Fruit fly (Drosophila melanogaster) whole organism, embryonic: ENCODE data around the gene Spec2.

Source experiments
- Atf-2 ChIP-seq: fragments of 200-800 bp; sonication (Bioruptor generic); optimal IDR thresholded peaks from 2 replicates; lab custom pipeline; 2016; ENCODE audit warnings: missing biosample characterization, missing genetic modification characterization
- BEAF-32 ChIP-seq: fragments of 200-800 bp; sonication (Bioruptor generic); optimal IDR thresholded peaks from 3 replicates; lab custom pipeline; 2017; ENCODE audit warnings: missing biosample characterization, missing genetic modification characterization, mild to moderate bottlenecking, moderate library complexity, missing genetic modification reagents
- Blimp-1 ChIP-seq: fragments of 200-800 bp; sonication (Bioruptor generic); optimal IDR thresholded peaks from 3 replicates; lab custom pipeline; 2018; ENCODE audit warnings: missing biosample characterization, missing genetic modification characterization, mild to moderate bottlenecking, moderate library complexity, missing genetic modification reagents
- BtbVII ChIP-seq: fragments of 200-800 bp; sonication (Bioruptor generic); optimal IDR thresholded peaks from 3 replicates; lab custom pipeline; 2017; ENCODE audit warnings: missing biosample characterization, mild to moderate bottlenecking, missing genetic modification characterization
- CG11398 ChIP-seq: fragments of 200-800 bp; sonication (Bioruptor generic); optimal IDR thresholded peaks from 2 replicates; lab custom pipeline; 2016; ENCODE audit warnings: missing biosample characterization, missing genetic modification characterization
- CG11560 ChIP-seq: fragments of 200-800 bp; sonication (Bioruptor generic); IDR thresholded peaks from 3 replicates; pipeline ENCODE4 v1.3.6; 2022; ENCODE audit warnings: missing biosample characterization, missing genetic modification characterization
- CG12155 ChIP-seq: fragments of 200-800 bp; sonication (Bioruptor generic); optimal IDR thresholded peaks from 3 replicates; lab custom pipeline; 2016; ENCODE audit warnings: missing biosample characterization, missing genetic modification characterization
- CG12236 ChIP-seq: fragments of 200-800 bp; sonication (Bioruptor generic); optimal IDR thresholded peaks from 2 replicates; lab custom pipeline; 2016; ENCODE audit warnings: missing biosample characterization, missing genetic modification characterization
- CG13123 ChIP-seq: fragments of 200-800 bp; sonication (Bioruptor generic); optimal IDR thresholded peaks from 2 replicates; lab custom pipeline; 2016; ENCODE audit warnings: missing biosample characterization, missing genetic modification characterization
- CG13287 ChIP-seq: fragments of 200-800 bp; sonication (Bioruptor generic); IDR thresholded peaks from 2 replicates; pipeline ENCODE4 v1.3.6; 2022; ENCODE audit warnings: missing biosample characterization, missing genetic modification characterization; ENCODE audit not compliant: partially characterized antibody
- CG14965 ChIP-seq: fragments of 200-800 bp; sonication (Bioruptor generic); optimal IDR thresholded peaks from 2 replicates; lab custom pipeline; 2016; ENCODE audit warnings: missing biosample characterization, missing genetic modification characterization, borderline replicate concordance
- CG15269 ChIP-seq: fragments of 200-800 bp; sonication (Bioruptor generic); optimal IDR thresholded peaks from 2 replicates; lab custom pipeline; 2018; ENCODE audit warnings: missing biosample characterization, mild to moderate bottlenecking, missing genetic modification characterization, moderate library complexity
- CG15601 ChIP-seq: fragments of 200-800 bp; sonication (Bioruptor generic); optimal IDR thresholded peaks from 3 replicates; lab custom pipeline; 2019; ENCODE audit warnings: missing biosample characterization, mild to moderate bottlenecking, missing genetic modification characterization, moderate library complexity
- CG17359 ChIP-seq: fragments of 200-800 bp; sonication (Bioruptor generic); optimal IDR thresholded peaks from 3 replicates; lab custom pipeline; 2018; ENCODE audit warnings: missing biosample characterization, mild to moderate bottlenecking, missing genetic modification characterization, moderate library complexity
- CG17612 ChIP-seq: fragments of 200-800 bp; sonication (Bioruptor generic); IDR thresholded peaks from 2 replicates; pipeline ENCODE4 v1.3.6; 2022; ENCODE audit warnings: missing biosample characterization, missing genetic modification characterization
- CG18599 ChIP-seq: fragments of 200-800 bp; sonication (Bioruptor generic); optimal IDR thresholded peaks from 3 replicates; lab custom pipeline; 2017; ENCODE audit warnings: missing biosample characterization, missing genetic modification characterization, mild to moderate bottlenecking, moderate library complexity, missing genetic modification reagents
- CG42726 ChIP-seq: fragments of 200-800 bp; sonication (Bioruptor generic); IDR thresholded peaks from 2 replicates; pipeline ENCODE4 v1.3.6; 2022; ENCODE audit warnings: missing biosample characterization, missing genetic modification characterization; ENCODE audit not compliant: partially characterized antibody
- CG4360 ChIP-seq: fragments of 200-800 bp; sonication (Bioruptor generic); IDR thresholded peaks from 2 replicates; pipeline ENCODE4 v1.3.6; 2022; ENCODE audit warnings: missing biosample characterization, missing genetic modification characterization
- CG5953 ChIP-seq: fragments of 200-800 bp; sonication (Bioruptor generic); IDR thresholded peaks from 2 replicates; pipeline ENCODE4 v1.3.6; 2022; ENCODE audit warnings: missing biosample characterization, missing genetic modification characterization
- CG8388 ChIP-seq: fragments of 200-800 bp; sonication (Bioruptor generic); optimal IDR thresholded peaks from 2 replicates; lab custom pipeline; 2019; ENCODE audit warnings: missing biosample characterization, mild to moderate bottlenecking, missing genetic modification characterization, moderate library complexity
- CG8924 ChIP-seq: fragments of 200-800 bp; optimal IDR thresholded peaks from 3 replicates; lab custom pipeline; 2019; ENCODE audit warnings: missing biosample characterization, mild to moderate bottlenecking, missing genetic modification characterization, moderate library complexity
- Camta ChIP-seq: fragments of 200-800 bp; sonication (Bioruptor generic); optimal IDR thresholded peaks from 2 replicates; lab custom pipeline; 2016; ENCODE audit warnings: missing biosample characterization, missing genetic modification characterization
- CrebB ChIP-seq: fragments of 200-800 bp; sonication (Bioruptor generic); optimal IDR thresholded peaks from 3 replicates; lab custom pipeline; 2018; ENCODE audit warnings: missing biosample characterization, mild to moderate bottlenecking, missing genetic modification characterization
- D19B ChIP-seq: fragments of 200-800 bp; sonication (Bioruptor generic); optimal IDR thresholded peaks from 2 replicates; lab custom pipeline; 2017; ENCODE audit warnings: missing biosample characterization, mild to moderate bottlenecking, missing genetic modification characterization
- Fer2 ChIP-seq: fragments of 200-800 bp; sonication (Bioruptor generic); optimal IDR thresholded peaks from 2 replicates; lab custom pipeline; 2018; ENCODE audit warnings: missing biosample characterization, mild to moderate bottlenecking, missing genetic modification characterization, moderate library complexity
- GATAe ChIP-seq: fragments of 200-800 bp; sonication (Bioruptor generic); conservative IDR thresholded peaks from 2 replicates; pipeline ENCODE4 v1.3.6; 2022; ENCODE audit warnings: missing biosample characterization, missing genetic modification characterization
- Gsc ChIP-seq: fragments of 200-800 bp; sonication (Bioruptor generic); IDR thresholded peaks from 2 replicates; pipeline ENCODE4 v1.3.6; 2022; ENCODE audit warnings: missing biosample characterization, missing genetic modification characterization
- H2.0 ChIP-seq: fragments of 200-800 bp; sonication (Bioruptor generic); IDR thresholded peaks from 2 replicates; pipeline ENCODE4 v1.3.6; 2022; ENCODE audit warnings: missing biosample characterization, missing genetic modification characterization
- HmgD ChIP-seq: fragments of 200-800 bp; sonication (Bioruptor generic); optimal IDR thresholded peaks from 3 replicates; lab custom pipeline; 2016; ENCODE audit warnings: missing biosample characterization, missing genetic modification characterization
- Hr51 ChIP-seq, 2 experiments: fragments of 200-800 bp; sonication (Bioruptor generic); optimal IDR thresholded peaks; 2 replicates in 1 of 2; 3 replicates in 1 of 2; lab custom pipeline; 2016 to 2018; ENCODE audit warnings: missing biosample characterization in 2 of 2, missing genetic modification characterization in 2 of 2, mild to moderate bottlenecking in 1 of 2, moderate library complexity in 1 of 2
- Jarid2 ChIP-seq: fragments of 200-800 bp; sonication (Bioruptor generic); optimal IDR thresholded peaks from 3 replicates; lab custom pipeline; 2017; ENCODE audit warnings: mild to moderate bottlenecking, missing biosample characterization, missing genetic modification reagents, missing genetic modification characterization
- Kr ChIP-seq: fragments of 200-800 bp; sonication (Bioruptor generic); optimal IDR thresholded peaks from 2 replicates; lab custom pipeline; 2017; ENCODE audit warnings: missing biosample characterization, mild to moderate bottlenecking, missing genetic modification characterization
- Lpt ChIP-seq: fragments of >200 bp; optimal IDR thresholded peaks from 2 replicates; lab custom pipeline; 2018; ENCODE audit warnings: missing biosample characterization, missing genetic modification characterization
- Mrtf ChIP-seq: fragments of 200-800 bp; sonication (Bioruptor generic); IDR thresholded peaks from 3 replicates; pipeline ENCODE4 v1.3.6; 2022; ENCODE audit warnings: missing biosample characterization, missing genetic modification characterization
- Myb ChIP-seq: fragments of 200-800 bp; sonication (Bioruptor generic); optimal IDR thresholded peaks from 2 replicates; lab custom pipeline; 2016; ENCODE audit warnings: missing biosample characterization, missing genetic modification characterization
- Six4 ChIP-seq: fragments of 200-800 bp; sonication (Bioruptor generic); optimal IDR thresholded peaks from 2 replicates; lab custom pipeline; 2016; ENCODE audit warnings: missing biosample characterization, missing genetic modification characterization
- bowl ChIP-seq: fragments of 200-800 bp; sonication (Bioruptor generic); IDR thresholded peaks from 2 replicates; pipeline ENCODE4 v1.3.6; 2022; ENCODE audit warnings: missing biosample characterization, missing genetic modification characterization
- btn ChIP-seq: fragments of 200-800 bp; sonication (Bioruptor generic); optimal IDR thresholded peaks from 2 replicates; lab custom pipeline; 2016; ENCODE audit warnings: missing biosample characterization, missing genetic modification characterization
- cad ChIP-seq: fragments of >200 bp; optimal IDR thresholded peaks from 2 replicates; lab custom pipeline; 2017; ENCODE audit warnings: missing biosample characterization, missing genetic modification characterization
- chm ChIP-seq: fragments of 200-800 bp; sonication (Bioruptor generic); IDR thresholded peaks from 2 replicates; pipeline ENCODE4 v1.3.6; 2022; ENCODE audit warnings: missing biosample characterization, missing genetic modification characterization
- crc ChIP-seq: fragments of 200-800 bp; sonication (Bioruptor generic); optimal IDR thresholded peaks from 2 replicates; lab custom pipeline; 2016; ENCODE audit warnings: missing biosample characterization, missing genetic modification characterization
- disco-r ChIP-seq: fragments of 200-800 bp; sonication (Bioruptor generic); optimal IDR thresholded peaks from 2 replicates; lab custom pipeline; 2016; ENCODE audit warnings: missing biosample characterization, missing genetic modification characterization
- ewg ChIP-seq: fragments of 200-800 bp; sonication (Bioruptor generic); optimal IDR thresholded peaks from 3 replicates; lab custom pipeline; 2017; ENCODE audit warnings: mild to moderate bottlenecking, missing biosample characterization, missing genetic modification reagents, missing genetic modification characterization
- h ChIP-seq: fragments of >200 bp; optimal IDR thresholded peaks from 2 replicates; lab custom pipeline; 2017
- jumu ChIP-seq: fragments of 200-800 bp; sonication (Bioruptor generic); optimal IDR thresholded peaks from 3 replicates; lab custom pipeline; 2016; ENCODE audit warnings: missing biosample characterization, missing genetic modification characterization
- klu ChIP-seq: fragments of 200-800 bp; sonication (Bioruptor generic); IDR thresholded peaks from 2 replicates; pipeline ENCODE4 v1.3.6; 2022; ENCODE audit warnings: missing biosample characterization, missing genetic modification characterization
- lab ChIP-seq: fragments of 200-800 bp; sonication (Bioruptor generic); optimal IDR thresholded peaks from 3 replicates; lab custom pipeline; 2017; ENCODE audit warnings: missing biosample characterization, missing genetic modification characterization, mild to moderate bottlenecking, moderate library complexity, missing genetic modification reagents
- pnt ChIP-seq: fragments of 200-800 bp; sonication (Bioruptor generic); optimal IDR thresholded peaks from 3 replicates; lab custom pipeline; 2016; ENCODE audit warnings: missing biosample characterization, missing genetic modification characterization
- tin ChIP-seq: fragments of 200-800 bp; sonication (Bioruptor generic); optimal IDR thresholded peaks from 3 replicates; lab custom pipeline; 2016; ENCODE audit warnings: missing biosample characterization, missing genetic modification characterization
- unc-4 ChIP-seq: fragments of 200-800 bp; sonication (Bioruptor generic); IDR thresholded peaks from 2 replicates; pipeline ENCODE4 v1.3.6; 2022; ENCODE audit warnings: missing biosample characterization, missing genetic modification characterization; ENCODE audit not compliant: partially characterized antibody

Spec2 gene

dm6 chr3R:5672658-5673217, 48.8 kb upstream of the Spec2 start (continued):
- TF ChIP-seq Blimp-1 (GFP tag; lab: Kevin White, UChicago): peak; percentile 76
- TF ChIP-seq CG18599 (GFP tag; lab: Kevin White, UChicago): peak; percentile 92
- TF ChIP-seq CG4360: peak; percentile 90
- TF ChIP-seq D19B: peak; percentile 40
- peak; percentile 18 for TF ChIP-seq pnt (GFP tag; lab: Kevin White, UChicago)
- no peak for TF ChIP-seq CG11560
- no peak for TF ChIP-seq Mrtf (GFP tag; lab: Robert Waterston, UW)
- TF ChIP-seq CG11398 (GFP tag; lab: Kevin White, UChicago): peak; percentile 86
- TF ChIP-seq H2.0 (GFP tag; lab: Robert Waterston, UW): no peak
- TF ChIP-seq Lpt (GFP tag; lab: Kevin White, UChicago): no peak
- TF ChIP-seq Myb (GFP tag; lab: Kevin White, UChicago): peak; percentile 19
- peak; percentile 94 for TF ChIP-seq lab
- TF ChIP-seq bowl (GFP tag; lab: Robert Waterston, UW): peak; percentile 36; the same call in 1 of the 2 replicates
- peak; percentile 26; the same call in 1 of the 2 replicates for TF ChIP-seq CG13287 (GFP tag; lab: Robert Waterston, UW)
- peak; percentile 57 for TF ChIP-seq Six4 (GFP tag; lab: Kevin White, UChicago)
- TF ChIP-seq btn (GFP tag; lab: Kevin White, UChicago): peak; percentile 57
- no peak for TF ChIP-seq CG42726 (GFP tag; lab: Robert Waterston, UW)
- peak; percentile 25 for TF ChIP-seq disco-r
- no peak for TF ChIP-seq h (lab: Kevin White, UChicago)
- no peak for TF ChIP-seq BEAF-32 (GFP tag; lab: Kevin White, UChicago)
- TF ChIP-seq tin (GFP tag; lab: Kevin White, UChicago): peak; percentile 34
- peak; percentile 63 for TF ChIP-seq ewg (GFP tag; lab: Kevin White, UChicago)
- TF ChIP-seq Atf-2 (GFP tag; lab: Kevin White, UChicago): peak; percentile 33
- peak; percentile 65 for TF ChIP-seq Jarid2
- peak; percentile 56 for TF ChIP-seq Fer2 (tag; lab: Kevin White, UChicago)
- TF ChIP-seq Hr51 (GFP tag; optimal IDR thresholded peaks at IDR 0.05; lab: Kevin White, UChicago): peak in 1 of 2 experiments; percentile 56
- TF ChIP-seq jumu (GFP tag; lab: Kevin White, UChicago): no peak
- no peak for TF ChIP-seq klu (GFP tag; lab: Robert Waterston, UW)
- peak; percentile 72 for TF ChIP-seq Kr (GFP tag; lab: Kevin White, UChicago)
- peak; percentile 71 for TF ChIP-seq CG13123 (GFP tag; lab: Kevin White, UChicago)
- peak; percentile 30 for TF ChIP-seq crc (GFP tag; lab: Kevin White, UChicago)
- peak; percentile 14 for TF ChIP-seq CG14965
- TF ChIP-seq CG15601: peak; percentile 94
- TF ChIP-seq CG8388 (GFP tag; lab: Kevin White, UChicago): peak; percentile 40
- no peak for TF ChIP-seq GATAe (GFP tag; lab: Robert Waterston, UW)
- TF ChIP-seq CG15269 (tag; lab: Kevin White, UChicago): no peak
- TF ChIP-seq CG12236 (GFP tag; lab: Kevin White, UChicago): peak; percentile 50
- peak; percentile 49 for TF ChIP-seq Camta (GFP tag; lab: Kevin White, UChicago)
- no peak for TF ChIP-seq cad (GFP tag; lab: Kevin White, UChicago)
- peak; percentile 92 for TF ChIP-seq CrebB (tag; lab: Kevin White, UChicago)
- no peak for TF ChIP-seq CG12155 (GFP tag; lab: Kevin White, UChicago)
- TF ChIP-seq CG5953 (GFP tag; lab: Robert Waterston, UW): no peak
- no peak for TF ChIP-seq Gsc (GFP tag; lab: Robert Waterston, UW)
- TF ChIP-seq HmgD (GFP tag; lab: Kevin White, UChicago): peak; percentile 11
- TF ChIP-seq unc-4 (GFP tag; lab: Robert Waterston, UW): 0 out of 2 replicates have a peak, but pooled peaks have one; percentile 18
- TF ChIP-seq CG17612 (GFP tag; lab: Robert Waterston, UW): no peak
- TF ChIP-seq chm: peak; percentile 78
- TF ChIP-seq CG8924 (tag; lab: Kevin White, UChicago): peak; percentile 82
- TF ChIP-seq BtbVII (GFP tag; lab: Kevin White, UChicago): peak; percentile 92
- peak; percentile 82 for TF ChIP-seq CG17359 (tag; lab: Kevin White, UChicago)
